Worm (Caenorhabditis elegans): ENCODE data around the gene gcc-2.

gcc-2 gene

ce11 chrIII:9735857-9736256, 26.1 kb downstream of the gcc-2 start, which contains the start of gene dao-6:
Gene dao-6, minus strand, starts transcription at chrIII:9736201.
- no peak for TF ChIP-seq nhr-2 (tag; optimal IDR thresholded peaks at IDR 0.05)

- TF ChIP-seq nhr-76 (tag; optimal IDR thresholded peaks at IDR 0.05) (no peak), nhr-237 (tag; optimal IDR thresholded peaks at IDR 0.05) (no peak), cnd-1 (tag; optimal IDR thresholded peaks at IDR 0.05) (no peak), unc-62 (GFP tag; optimal IDR thresholded peaks at IDR 0.05) (peak; percentile 15), sptf-1 (tag; optimal IDR thresholded peaks at IDR 0.05) (no peak), blmp-1 (tag; optimal IDR thresholded peaks at IDR 0.05) (no peak)
These were observed 27.9 kb downstream of the gcc-2 start for ce11 chrIII:9734030-9734429.

ce11 chrIII:9733333-9733732, 28.6 kb downstream of the gcc-2 start:
- TF ChIP-seq zip-8 (tag; optimal IDR thresholded peaks at IDR 0.05) (no peak), pha-4 (tag; optimal IDR thresholded peaks at IDR 0.05) (no peak), blmp-1 (tag; optimal IDR thresholded peaks at IDR 0.05) (no peak), mab-5 (tag; optimal IDR thresholded peaks at IDR 0.05) (no peak)

ce11 chrIII:9731313-9731912, 30.5 kb downstream of the gcc-2 start:
- peak; percentile 69 for TF ChIP-seq unc-62 (GFP tag; optimal IDR thresholded peaks at IDR 0.05)
- peak; percentile 2 for TF ChIP-seq hlh-1 (tag; optimal IDR thresholded peaks at IDR 0.05)
- TF ChIP-seq pha-4 (tag; optimal IDR thresholded peaks at IDR 0.05), result no peak

- TF ChIP-seq ztf-11 (tag; optimal IDR thresholded peaks at IDR 0.05) (no peak), nhr-237 (tag; optimal IDR thresholded peaks at IDR 0.05) (no peak)
These were observed 31.5 kb downstream of the gcc-2 start for ce11 chrIII:9730407-9730806.

DNA sequence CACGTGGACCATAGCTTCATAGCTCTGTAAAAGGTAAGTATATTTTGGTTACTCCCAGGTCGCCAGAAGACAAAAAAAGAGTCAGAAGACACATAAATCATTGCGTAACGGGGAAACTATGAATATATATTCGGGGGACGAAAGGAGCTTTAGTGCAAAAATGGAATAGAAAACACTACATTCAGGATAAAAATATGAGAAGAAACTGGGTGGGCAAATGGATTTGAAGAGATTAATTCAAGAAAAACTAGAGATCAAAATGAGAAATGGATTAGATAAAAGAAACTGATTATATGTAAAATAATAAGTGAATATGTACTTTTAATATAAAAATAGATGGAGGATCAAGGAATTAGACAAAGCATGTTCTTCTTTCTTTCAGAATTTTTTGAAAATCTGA, 34.5 kb downstream of the gcc-2 start, which contains the start of gene C07A9.12:
Gene C07A9.12 (minus strand): TSS at position 101 of the 400 bp plus-strand sequence.
- no peak for TF ChIP-seq ceh-39 (tag; optimal IDR thresholded peaks at IDR 0.05)
- TF ChIP-seq nhr-76 (tag; optimal IDR thresholded peaks at IDR 0.05), result no peak
- no peak for TF ChIP-seq mep-1 (tag; optimal IDR thresholded peaks at IDR 0.05)
- no peak for TF ChIP-seq lsy-2 (tag; optimal IDR thresholded peaks at IDR 0.05)
- no peak for TF ChIP-seq tbx-8 (GFP tag; optimal IDR thresholded peaks at IDR 0.05)
- TF ChIP-seq mls-2 (tag; optimal IDR thresholded peaks at IDR 0.05), result no peak
- no peak for TF ChIP-seq lin-13 (tag; optimal IDR thresholded peaks at IDR 0.05)
- no peak for TF ChIP-seq ham-2 (GFP tag; optimal IDR thresholded peaks at IDR 0.05)
- no peak for TF ChIP-seq lin-32 (GFP tag; optimal IDR thresholded peaks at IDR 0.05)
- TF ChIP-seq unc-39 (tag; optimal IDR thresholded peaks at IDR 0.05), result no peak
- TF ChIP-seq ces-1 (GFP tag; optimal IDR thresholded peaks at IDR 0.05), result no peak
- TF ChIP-seq sem-2 (GFP tag; optimal IDR thresholded peaks at IDR 0.05), result no peak
- no peak for TF ChIP-seq sptf-1 (tag; optimal IDR thresholded peaks at IDR 0.05)
- no peak for TF ChIP-seq snpc-4 (tag; optimal IDR thresholded peaks at IDR 0.05)
- no peak for TF ChIP-seq unc-120 (tag; optimal IDR thresholded peaks at IDR 0.05; ENCODE audit: poor library complexity, severe bottlenecking)
- TF ChIP-seq mab-5 (tag; optimal IDR thresholded peaks at IDR 0.05), result no peak
- TF ChIP-seq flh-1 (GFP tag; optimal IDR thresholded peaks at IDR 0.05), result no peak
- TF ChIP-seq M03D4.4 (tag; optimal IDR thresholded peaks at IDR 0.05), result no peak

DNA sequence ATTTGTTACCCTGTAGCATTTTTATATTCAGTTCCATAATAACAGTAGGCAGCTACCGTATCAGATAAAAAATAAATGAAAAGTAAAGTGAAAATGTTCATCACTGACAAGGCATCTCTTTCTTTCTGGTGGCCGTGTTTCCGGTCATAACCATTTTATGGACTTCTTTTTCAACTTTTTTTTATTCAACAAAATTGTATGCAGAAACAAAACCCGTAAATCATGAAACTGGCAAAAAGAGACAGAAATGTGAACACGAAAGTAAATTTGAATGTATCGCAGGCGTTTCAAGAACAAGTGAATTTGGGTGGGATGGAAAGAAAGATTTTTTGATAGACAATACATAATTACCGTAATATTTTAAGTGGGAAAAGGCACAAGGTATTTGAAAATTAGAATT, 36.8 kb downstream of the gcc-2 start, which contains the start of gene clec-162:
Gene clec-162 (minus strand): TSS at position 101 of the 400 bp plus-strand sequence.
- no peak for TF ChIP-seq hlh-1 (tag; optimal IDR thresholded peaks at IDR 0.05)
- no peak for TF ChIP-seq bed-3 (GFP tag; optimal IDR thresholded peaks at IDR 0.05)
- no peak for TF ChIP-seq unc-62 (GFP tag; optimal IDR thresholded peaks at IDR 0.05)
- no peak for TF ChIP-seq ham-2 (GFP tag; optimal IDR thresholded peaks at IDR 0.05)
- TF ChIP-seq drap-1 (GFP tag; optimal IDR thresholded peaks at IDR 0.05), result no peak
- no peak for TF ChIP-seq lin-13 (tag; optimal IDR thresholded peaks at IDR 0.05)
- no peak for TF ChIP-seq nhr-237 (tag; optimal IDR thresholded peaks at IDR 0.05)
- no peak for TF ChIP-seq nhr-28 (tag; optimal IDR thresholded peaks at IDR 0.05)
- TF ChIP-seq snpc-4 (tag; optimal IDR thresholded peaks at IDR 0.05), result no peak
- no peak for TF ChIP-seq ces-1 (GFP tag; optimal IDR thresholded peaks at IDR 0.05)
- no peak for TF ChIP-seq elt-3 (tag; optimal IDR thresholded peaks at IDR 0.05)
- no peak for TF ChIP-seq mep-1 (tag; optimal IDR thresholded peaks at IDR 0.05)
- no peak for TF ChIP-seq nhr-76 (tag; optimal IDR thresholded peaks at IDR 0.05)
- no peak for TF ChIP-seq mab-5 (tag; optimal IDR thresholded peaks at IDR 0.05)
- TF ChIP-seq unc-39 (tag; optimal IDR thresholded peaks at IDR 0.05), result no peak
- TF ChIP-seq zip-8 (tag; optimal IDR thresholded peaks at IDR 0.05), result no peak
- no peak for TF ChIP-seq blmp-1 (tag; optimal IDR thresholded peaks at IDR 0.05)
- TF ChIP-seq nhr-12 (tag; optimal IDR thresholded peaks at IDR 0.05), result no peak
- TF ChIP-seq ztf-11 (tag; optimal IDR thresholded peaks at IDR 0.05), result no peak
